Fruit fly (Drosophila melanogaster): Measurements from ENCODE around the gene LysX.

LysX gene

DNA sequence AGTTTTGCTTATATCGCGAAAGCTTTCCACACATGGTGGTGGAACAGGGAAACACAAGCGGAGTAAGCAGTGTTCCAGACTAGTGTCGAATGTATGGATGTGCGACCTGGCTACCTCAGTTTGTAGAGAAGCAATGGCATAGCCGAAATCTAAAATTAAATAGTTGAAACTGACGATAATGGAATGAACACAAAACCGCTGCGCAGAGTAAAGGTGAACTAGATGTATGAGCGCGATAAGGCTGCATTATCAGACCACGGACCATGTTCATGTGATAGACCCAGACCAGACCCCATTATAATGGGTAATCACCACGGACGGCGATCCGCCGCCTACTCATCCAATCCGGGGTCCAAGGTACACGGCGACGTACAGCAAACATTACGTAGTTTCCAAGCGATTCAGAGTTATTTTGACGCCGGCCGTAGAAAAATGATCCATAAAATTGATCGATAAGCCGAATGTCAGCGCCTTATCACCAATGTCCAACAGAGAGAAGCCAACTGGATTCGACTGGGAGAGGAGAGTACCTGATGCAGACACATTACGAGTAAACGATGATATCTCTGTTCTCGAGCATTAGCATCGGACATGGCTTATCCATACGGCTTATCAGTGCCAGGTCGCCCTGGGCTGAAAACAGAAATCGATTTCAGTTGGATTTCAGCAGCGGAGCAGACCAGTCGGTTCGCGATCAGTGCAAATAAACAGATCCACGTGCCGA is 6.0 kb downstream of the LysX start, which contains the start of gene CG13912 (continued):
- TF ChIP-seq sug (tag; optimal IDR thresholded peaks at IDR 0.05), result peak; percentile 92
- TF ChIP-seq kah (GFP tag; optimal IDR thresholded peaks at IDR 0.05), result peak; percentile 61
- no peak for TF ChIP-seq salm (tag; optimal IDR thresholded peaks at IDR 0.05)
- TF ChIP-seq slp2 (GFP tag; optimal IDR thresholded peaks at IDR 0.05), result no peak
- peak; percentile 37 for TF ChIP-seq shn (GFP tag; optimal IDR thresholded peaks at IDR 0.05)
- TF ChIP-seq prd (optimal IDR thresholded peaks at IDR 0.05), result no peak
- no peak for TF ChIP-seq prd (GFP tag; IDR thresholded peaks at IDR 0.05)
- no peak for TF ChIP-seq mam (GFP tag; optimal IDR thresholded peaks at IDR 0.05)
- peak; percentile 99 for TF ChIP-seq Meics (GFP tag; optimal IDR thresholded peaks at IDR 0.05)
- TF ChIP-seq chn (GFP tag; optimal IDR thresholded peaks at IDR 0.05), result no peak
- TF ChIP-seq row (GFP tag; IDR thresholded peaks at IDR 0.05), result no peak
- TF ChIP-seq otp (GFP tag; IDR thresholded peaks at IDR 0.05), result no peak
- no peak for TF ChIP-seq phol (tag; optimal IDR thresholded peaks at IDR 0.05)
- no peak for TF ChIP-seq CG4854 (GFP tag; optimal IDR thresholded peaks at IDR 0.05)
- TF ChIP-seq Eip74EF (GFP tag; optimal IDR thresholded peaks at IDR 0.05), result peak in 1 of 2 experiments; percentile 39
- TF ChIP-seq CG13894 (tag; optimal IDR thresholded peaks at IDR 0.05), result no peak
- no peak for TF ChIP-seq bbx (GFP tag; IDR thresholded peaks at IDR 0.05; ENCODE audit: partially characterized antibody)
- no peak for TF ChIP-seq scrt (GFP tag; optimal IDR thresholded peaks at IDR 0.05)
- TF ChIP-seq CG9932 (GFP tag; IDR thresholded peaks at IDR 0.05), result no peak
- no peak for TF ChIP-seq CHES-1-like (GFP tag; optimal IDR thresholded peaks at IDR 0.05)
- TF ChIP-seq wdn (GFP tag; IDR thresholded peaks at IDR 0.05), result no peak
- TF ChIP-seq Dbx (GFP tag; IDR thresholded peaks at IDR 0.05), result no peak
- TF ChIP-seq CG8388 (GFP tag; optimal IDR thresholded peaks at IDR 0.05), result no peak
- TF ChIP-seq Nf-YC (tag; optimal IDR thresholded peaks at IDR 0.05), result peak; percentile 26
- no peak for TF ChIP-seq lbe (GFP tag; optimal IDR thresholded peaks at IDR 0.05)
- peak; percentile 46 for TF ChIP-seq Hmr (GFP tag; optimal IDR thresholded peaks at IDR 0.05)
- peak; percentile 48 for TF ChIP-seq Dek (tag; optimal IDR thresholded peaks at IDR 0.05)
- TF ChIP-seq wek (GFP tag; optimal IDR thresholded peaks at IDR 0.05), result peak; percentile 10
- peak; percentile 76 for TF ChIP-seq CG31365 (tag; optimal IDR thresholded peaks at IDR 0.05)
- TF ChIP-seq CG34376 (GFP tag; optimal IDR thresholded peaks at IDR 0.05), result peak; percentile 99
- TF ChIP-seq sob (GFP tag; IDR thresholded peaks at IDR 0.05), result peak; percentile 24; the same call in 1 of the 2 replicates
- TF ChIP-seq CG7963 (GFP tag; IDR thresholded peaks at IDR 0.05; ENCODE audit: partially characterized antibody), result no peak
- TF ChIP-seq pnt (GFP tag; optimal IDR thresholded peaks at IDR 0.05), result no peak
- TF ChIP-seq CG3726 (GFP tag; IDR thresholded peaks at IDR 0.05), result no peak
- peak; percentile 76 for TF ChIP-seq CG42726 (GFP tag; IDR thresholded peaks at IDR 0.05; ENCODE audit: partially characterized antibody)
- TF ChIP-seq lab (GFP tag; optimal IDR thresholded peaks at IDR 0.05), result peak; percentile 35
- no peak for TF ChIP-seq CG10462 (GFP tag; optimal IDR thresholded peaks at IDR 0.05)
- peak; percentile 13 for TF ChIP-seq CG1603 (tag; optimal IDR thresholded peaks at IDR 0.05)
- peak; percentile 66 for TF ChIP-seq Lhr (GFP tag; optimal IDR thresholded peaks at IDR 0.05)
- TF ChIP-seq Dp (GFP tag; optimal IDR thresholded peaks at IDR 0.05), result peak; percentile 19
- peak; percentile 4 for TF ChIP-seq CG13624 (GFP tag; optimal IDR thresholded peaks at IDR 0.05)
- TF ChIP-seq HmgZ (tag; optimal IDR thresholded peaks at IDR 0.05), result peak; percentile 75
- no peak for TF ChIP-seq Aef1 (GFP tag; IDR thresholded peaks at IDR 0.05)
- TF ChIP-seq CG10431 (GFP tag; optimal IDR thresholded peaks at IDR 0.05), result no peak
- TF ChIP-seq Atf3 (GFP tag; optimal IDR thresholded peaks at IDR 0.05), result no peak
- TF ChIP-seq lilli (GFP tag; optimal IDR thresholded peaks at IDR 0.05), result no peak
- no peak for TF ChIP-seq CG1647 (GFP tag; optimal IDR thresholded peaks at IDR 0.05)
- no peak for TF ChIP-seq CG2889 (GFP tag; IDR thresholded peaks at IDR 0.05)
- TF ChIP-seq CG43689 (GFP tag; IDR thresholded peaks at IDR 0.05), result no peak
- no peak for TF ChIP-seq CG34224 (GFP tag; IDR thresholded peaks at IDR 0.05; ENCODE audit: partially characterized antibody)
